Worm (Caenorhabditis elegans) whole organism, late embryonic: ENCODE results near the gene str-214.

Experiments
- C08G9.2 ChIP-seq: sonication (generic microtip); optimal IDR thresholded peaks from 2 replicates; lab custom pipeline; 2016; ENCODE audit warnings: mild to moderate bottlenecking, missing genetic modification characterization, moderate library complexity, missing compliant biosample characterization
- C38D4.7 ChIP-seq: fragments of 200-800 bp; sonication (Bioruptor generic); optimal IDR thresholded peaks from 2 replicates; lab custom pipeline; 2018; ENCODE audit warnings: mild to moderate bottlenecking, missing genetic modification characterization, moderate library complexity, missing compliant biosample characterization
- Y22D7AL.16 ChIP-seq: sonication (generic microtip); optimal IDR thresholded peaks from 2 replicates; lab custom pipeline; 2016; ENCODE audit warnings: missing genetic modification characterization, missing compliant biosample characterization
- ceh-18 ChIP-seq: sonication (generic microtip); optimal IDR thresholded peaks from 2 replicates; lab custom pipeline; 2016; ENCODE audit warnings: missing genetic modification characterization, missing compliant biosample characterization
- ceh-19 ChIP-seq: fragments of 200-800 bp; sonication (Bioruptor generic); optimal IDR thresholded peaks from 2 replicates; lab custom pipeline; 2018; ENCODE audit warnings: mild to moderate bottlenecking, missing genetic modification characterization, missing compliant biosample characterization
- ceh-2 ChIP-seq: sonication (generic microtip); optimal IDR thresholded peaks from 2 replicates; lab custom pipeline; 2016; ENCODE audit warnings: missing genotype, missing genetic modification characterization, missing compliant biosample characterization
- ceh-24 ChIP-seq: sonication (generic microtip); optimal IDR thresholded peaks from 2 replicates; lab custom pipeline; 2016; ENCODE audit warnings: mild to moderate bottlenecking, missing genetic modification characterization, missing compliant biosample characterization
- ceh-30 ChIP-seq: fragments of 150-350 bp; optimal IDR thresholded peaks from 2 replicates; lab custom pipeline; 2014; ENCODE audit warnings: missing biosample characterization, missing genetic modification characterization
- ceh-34 ChIP-seq: sonication (generic microtip); optimal IDR thresholded peaks from 2 replicates; lab custom pipeline; 2016; ENCODE audit warnings: mild to moderate bottlenecking, missing genetic modification characterization, missing compliant biosample characterization
- ceh-48 ChIP-seq: sonication (generic microtip); optimal IDR thresholded peaks from 2 replicates; lab custom pipeline; 2016; ENCODE audit warnings: missing genetic modification characterization, inconsistent platforms, missing compliant biosample characterization
- ceh-9 ChIP-seq: sonication (generic microtip); optimal IDR thresholded peaks from 2 replicates; lab custom pipeline; 2016; ENCODE audit warnings: mild to moderate bottlenecking, missing genetic modification characterization, inconsistent platforms, missing compliant biosample characterization
- dmd-4 ChIP-seq: sonication (generic microtip); optimal IDR thresholded peaks from 2 replicates; lab custom pipeline; 2016; ENCODE audit warnings: borderline replicate concordance, missing genetic modification characterization, missing compliant biosample characterization
- elt-2 ChIP-seq: sonication (generic microtip); optimal IDR thresholded peaks from 2 replicates; lab custom pipeline; 2016; ENCODE audit warnings: missing genetic modification reagents, missing genetic modification characterization, missing compliant biosample characterization
- eyg-1 ChIP-seq: sonication (generic microtip); optimal IDR thresholded peaks from 2 replicates; lab custom pipeline; 2016; ENCODE audit warnings: missing genotype, missing genetic modification characterization, missing compliant biosample characterization
- fax-1 ChIP-seq: sonication (generic microtip); optimal IDR thresholded peaks from 2 replicates; lab custom pipeline; 2016; ENCODE audit warnings: missing genotype, missing genetic modification characterization, missing compliant biosample characterization
- fkh-6 ChIP-seq: sonication (generic microtip); optimal IDR thresholded peaks from 2 replicates; lab custom pipeline; 2016; ENCODE audit warnings: missing genetic modification characterization, missing compliant biosample characterization
- gmeb-2 ChIP-seq: sonication (generic microtip); optimal IDR thresholded peaks from 2 replicates; lab custom pipeline; 2016; ENCODE audit warnings: missing genetic modification characterization, inconsistent platforms, missing compliant biosample characterization
- hlh-15 ChIP-seq: sonication (generic microtip); optimal IDR thresholded peaks from 2 replicates; lab custom pipeline; 2016; ENCODE audit warnings: missing genetic modification characterization, missing compliant biosample characterization
- hlh-8 ChIP-seq: sonication (generic microtip); optimal IDR thresholded peaks from 2 replicates; lab custom pipeline; 2016; ENCODE audit warnings: missing genotype, missing genetic modification characterization, missing compliant biosample characterization
- lim-6 ChIP-seq: sonication (generic microtip); optimal IDR thresholded peaks from 2 replicates; lab custom pipeline; 2016; ENCODE audit warnings: missing genetic modification characterization, missing compliant biosample characterization
- lin-11 ChIP-seq: fragments of 200-800 bp; sonication (Bioruptor generic); optimal IDR thresholded peaks from 2 replicates; lab custom pipeline; 2018; ENCODE audit warnings: mild to moderate bottlenecking, missing genetic modification characterization, missing compliant biosample characterization
- madf-2 ChIP-seq: sonication (generic microtip); optimal IDR thresholded peaks from 2 replicates; lab custom pipeline; 2017; ENCODE audit warnings: missing genetic modification characterization, missing compliant biosample characterization
- mec-3 ChIP-seq: sonication (generic microtip); optimal IDR thresholded peaks from 2 replicates; lab custom pipeline; 2016; ENCODE audit warnings: borderline replicate concordance, missing genetic modification characterization, missing compliant biosample characterization
- nfya-1 ChIP-seq: sonication (generic microtip); optimal IDR thresholded peaks from 2 replicates; lab custom pipeline; 2017; ENCODE audit warnings: missing genetic modification characterization, mild to moderate bottlenecking, missing compliant biosample characterization, antibody characterized with exemption, moderate library complexity
- nhr-11 ChIP-seq: fragments of 150-350 bp; optimal IDR thresholded peaks from 2 replicates; lab custom pipeline; 2014; ENCODE audit warnings: missing biosample characterization, missing genetic modification characterization
- nhr-232 ChIP-seq: sonication (generic microtip); optimal IDR thresholded peaks from 2 replicates; lab custom pipeline; 2016; ENCODE audit warnings: missing genetic modification characterization, missing compliant biosample characterization
- npax-4 ChIP-seq: sonication (generic microtip); optimal IDR thresholded peaks from 2 replicates; lab custom pipeline; 2016; ENCODE audit warnings: missing genetic modification characterization, missing compliant biosample characterization
- odd-2 ChIP-seq: sonication (generic microtip); optimal IDR thresholded peaks from 2 replicates; lab custom pipeline; 2017; ENCODE audit warnings: antibody characterized with exemption, mild to moderate bottlenecking, missing genetic modification characterization, missing compliant biosample characterization
- pag-3 ChIP-seq: sonication (generic microtip); optimal IDR thresholded peaks from 2 replicates; lab custom pipeline; 2016; ENCODE audit warnings: missing compliant biosample characterization, missing genetic modification characterization, borderline replicate concordance
- pat-9 ChIP-seq: fragments of 200-800 bp; sonication (Bioruptor generic); optimal IDR thresholded peaks from 2 replicates; lab custom pipeline; 2018; ENCODE audit warnings: mild to moderate bottlenecking, missing genetic modification characterization, moderate library complexity, missing compliant biosample characterization
- pha-2 ChIP-seq: sonication (generic microtip); optimal IDR thresholded peaks from 2 replicates; lab custom pipeline; 2017; ENCODE audit warnings: mild to moderate bottlenecking, missing genetic modification characterization, missing compliant biosample characterization
- pha-4 ChIP-seq: fragments of 150-350 bp; optimal IDR thresholded peaks from 2 replicates; lab custom pipeline; 2018; ENCODE audit warnings: missing biosample characterization, missing genetic modification reagents, missing genetic modification characterization
- pqm-1 ChIP-seq: sonication (generic microtip); optimal IDR thresholded peaks from 2 replicates; lab custom pipeline; 2016; ENCODE audit warnings: missing genetic modification characterization, missing compliant biosample characterization
- rnt-1 ChIP-seq: sonication (generic microtip); optimal IDR thresholded peaks from 2 replicates; lab custom pipeline; 2016; ENCODE audit warnings: missing genetic modification characterization, missing compliant biosample characterization
- tbx-7 ChIP-seq: sonication (generic microtip); optimal IDR thresholded peaks from 2 replicates; lab custom pipeline; 2016; ENCODE audit warnings: missing genotype, missing genetic modification characterization, missing compliant biosample characterization
- unc-3 ChIP-seq, 2 experiments: fragments of 200-800 bp in 1 of 2; sonication (Bioruptor generic) in 1 of 2; sonication (generic microtip) in 1 of 2; conservative IDR thresholded peaks in 1 of 2; optimal IDR thresholded peaks in 1 of 2; 2 replicates each; pipeline versions ENCODE4 v1.3.6 to Lab custom; 2016 to 2022; ENCODE audit warnings: missing compliant biosample characterization in 2 of 2, missing genetic modification characterization in 2 of 2, missing genetic modification reagents in 1 of 2

str-214 gene

ce11 chrV:16322155-16322554 is 7.1 kb downstream of the str-214 start:
- no peak for TF ChIP-seq eyg-1 (tag; lab: Kevin White, UChicago)
- TF ChIP-seq ceh-9 (tag; lab: Kevin White, UChicago), result no peak
- no peak for TF ChIP-seq pag-3 (tag; lab: Kevin White, UChicago)
- TF ChIP-seq madf-2 (tag; lab: Kevin White, UChicago), result no peak
- no peak for TF ChIP-seq pqm-1 (tag; lab: Kevin White, UChicago)
- TF ChIP-seq pat-9, result no peak
- TF ChIP-seq tbx-7 (tag; lab: Kevin White, UChicago), result no peak
- TF ChIP-seq unc-3 (GFP tag; conservative IDR thresholded peaks at IDR 0.05; lab: Robert Waterston, UW), result no peak
- no peak for TF ChIP-seq unc-3 (tag; optimal IDR thresholded peaks at IDR 0.05; lab: Kevin White, UChicago)
- TF ChIP-seq gmeb-2 (tag; lab: Kevin White, UChicago), result no peak
- TF ChIP-seq nhr-232 (tag; lab: Kevin White, UChicago), result no peak
- TF ChIP-seq nhr-11 (tag; lab: Kevin White, UChicago), result no peak
- no peak for TF ChIP-seq fkh-6 (tag; lab: Kevin White, UChicago)
- no peak for TF ChIP-seq C08G9.2 (tag; lab: Kevin White, UChicago)
- TF ChIP-seq ceh-24 (tag; lab: Kevin White, UChicago), result no peak
- TF ChIP-seq C38D4.7 (GFP tag; lab: Kevin White, UChicago), result no peak
- TF ChIP-seq ceh-34 (tag; lab: Kevin White, UChicago), result no peak
- TF ChIP-seq elt-2 (tag; lab: Kevin White, UChicago), result no peak
- no peak for TF ChIP-seq ceh-18
- no peak for TF ChIP-seq ceh-19 (GFP tag; lab: Kevin White, UChicago)
- TF ChIP-seq hlh-8 (tag; lab: Kevin White, UChicago), result no peak

ce11 chrV:16328849-16329248 is 13.7 kb downstream of the str-214 start, which contains the start of gene F57G8.7:
Gene F57G8.7 (plus strand): TSS chrV:16329149.
- TF ChIP-seq unc-3 (GFP tag; conservative IDR thresholded peaks at IDR 0.05; lab: Robert Waterston, UW), result no peak
- TF ChIP-seq unc-3 (tag; optimal IDR thresholded peaks at IDR 0.05; lab: Kevin White, UChicago), result no peak
- TF ChIP-seq Y22D7AL.16 (tag; lab: Kevin White, UChicago), result no peak
- no peak for TF ChIP-seq ceh-2 (tag; lab: Kevin White, UChicago)
- no peak for TF ChIP-seq nfya-1 (tag; lab: Kevin White, UChicago)
- no peak for TF ChIP-seq lim-6 (tag; lab: Kevin White, UChicago)
- no peak for TF ChIP-seq pha-4
- no peak for TF ChIP-seq ceh-48 (tag; lab: Kevin White, UChicago)

- TF ChIP-seq fax-1, result no peak
- no peak for TF ChIP-seq dmd-4 (tag; lab: Kevin White, UChicago)
- no peak for TF ChIP-seq rnt-1 (tag; lab: Kevin White, UChicago)
- no peak for TF ChIP-seq ceh-18
- no peak for TF ChIP-seq Y22D7AL.16 (tag; lab: Kevin White, UChicago)
- no peak for TF ChIP-seq eyg-1 (tag; lab: Kevin White, UChicago)
- no peak for TF ChIP-seq ceh-2 (tag; lab: Kevin White, UChicago)
- TF ChIP-seq odd-2, result no peak
- TF ChIP-seq mec-3 (tag; lab: Kevin White, UChicago), result no peak
- no peak for TF ChIP-seq ceh-19 (GFP tag; lab: Kevin White, UChicago)
- no peak for TF ChIP-seq madf-2 (tag; lab: Kevin White, UChicago)
- no peak for TF ChIP-seq unc-3 (GFP tag; conservative IDR thresholded peaks at IDR 0.05; lab: Robert Waterston, UW)
- TF ChIP-seq unc-3 (tag; optimal IDR thresholded peaks at IDR 0.05; lab: Kevin White, UChicago), result no peak
- no peak for TF ChIP-seq lin-11 (tag; lab: Kevin White, UChicago)
- TF ChIP-seq pha-2, result no peak
- TF ChIP-seq hlh-15 (tag; lab: Kevin White, UChicago), result no peak
- TF ChIP-seq ceh-9 (tag; lab: Kevin White, UChicago), result no peak
- TF ChIP-seq nhr-232 (tag; lab: Kevin White, UChicago), result no peak
These were observed 18.3 kb downstream of the str-214 start, which contains the start of gene srh-167 for ce11 chrV:16333412-16333811. Gene srh-167 (plus strand): TSS chrV:16333712.

- no peak for TF ChIP-seq ceh-30
- TF ChIP-seq npax-4, result no peak
These were observed 21.2 kb downstream of the str-214 start, which contains the start of gene srw-87 for ce11 chrV:16336326-16336725. Gene srw-87 (plus strand): TSS chrV:16336626.
